Worm (Caenorhabditis elegans) whole organism, L3 larva: ENCODE results near the gene F43C11.11.

Source experiments
- aly-2 ChIP-seq: fragments of 150-350 bp; optimal IDR thresholded peaks from 2 replicates; lab custom pipeline; 2014; ENCODE audit warnings: missing biosample characterization, missing genetic modification characterization
- ama-1 ChIP-seq: fragments of 150-350 bp; optimal IDR thresholded peaks from 2 replicates; lab custom pipeline; 2018
- elt-3 ChIP-seq, 3 experiments: fragments of 150-350 bp in 1 of 3; sonication (generic microtip) in 2 of 3; optimal IDR thresholded peaks; 2 replicates in 2 of 3; 4 replicates in 1 of 3; lab custom pipeline; 2014 to 2017; ENCODE audit warnings: missing biosample characterization in 3 of 3, missing genetic modification characterization in 3 of 3
- fos-1 ChIP-seq: fragments of 150-350 bp; optimal IDR thresholded peaks from 2 replicates; lab custom pipeline; 2014; ENCODE audit warnings: missing biosample characterization, missing genetic modification characterization
- nfya-1 ChIP-seq: sonication (generic microtip); optimal IDR thresholded peaks from 2 replicates; lab custom pipeline; 2017; ENCODE audit warnings: missing genetic modification characterization, mild to moderate bottlenecking, missing compliant biosample characterization, antibody characterized with exemption, moderate library complexity; ENCODE audit not compliant: insufficient read depth
- nhr-11 ChIP-seq: fragments of 150-350 bp; optimal IDR thresholded peaks from 2 replicates; lab custom pipeline; 2014; ENCODE audit warnings: missing biosample characterization, missing genetic modification characterization
- nhr-12 ChIP-seq: fragments of 150-350 bp; optimal IDR thresholded peaks from 2 replicates; lab custom pipeline; 2014; ENCODE audit warnings: missing biosample characterization, missing genetic modification characterization
- nhr-237 ChIP-seq: fragments of 150-350 bp; optimal IDR thresholded peaks from 2 replicates; lab custom pipeline; 2014; ENCODE audit warnings: missing biosample characterization, missing genetic modification characterization
- nhr-76 ChIP-seq: fragments of 150-350 bp; sonication (generic microtip); optimal IDR thresholded peaks from 5 replicates; lab custom pipeline; 2014; ENCODE audit warnings: missing biosample characterization, missing genetic modification characterization
- pqm-1 ChIP-seq: fragments of 150-350 bp; optimal IDR thresholded peaks from 2 replicates; lab custom pipeline; 2017; ENCODE audit warnings: missing biosample characterization, missing genetic modification characterization, inconsistent platforms
- snpc-4 ChIP-seq: fragments of 150-350 bp; optimal IDR thresholded peaks from 2 replicates; lab custom pipeline; 2014; ENCODE audit warnings: missing biosample characterization, missing genetic modification characterization
- unc-62 ChIP-seq: fragments of 150-350 bp; sonication (generic microtip); optimal IDR thresholded peaks from 4 replicates; lab custom pipeline; 2014; ENCODE audit warnings: missing biosample characterization, missing genetic modification reagents, missing genetic modification characterization
- ztf-11 ChIP-seq: fragments of 150-350 bp; optimal IDR thresholded peaks from 2 replicates; lab custom pipeline; 2014; ENCODE audit warnings: missing biosample characterization, missing genetic modification characterization

DNA sequence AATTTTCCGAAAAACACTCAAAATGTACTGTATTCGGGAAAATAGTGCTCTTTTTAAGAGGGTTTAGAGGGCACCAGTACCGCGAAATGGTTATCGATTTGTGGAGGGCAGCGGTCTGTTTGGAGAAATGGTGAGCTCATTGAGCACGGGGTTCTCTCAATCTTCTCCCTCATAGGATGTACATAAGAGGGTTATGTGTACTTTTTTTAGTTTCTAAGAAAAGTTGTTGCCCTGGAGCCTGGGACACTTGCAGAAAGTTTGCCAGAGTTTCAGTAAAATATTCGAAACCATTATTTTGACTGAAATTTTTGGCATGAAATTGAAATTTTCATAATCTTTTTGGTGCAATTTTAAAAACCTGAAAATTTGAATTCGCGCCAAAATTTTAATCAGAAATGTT is 11.0 kb downstream of the F43C11.11 start, which contains the start of gene F43C11.10:
- no peak for TF ChIP-seq nhr-11 (tag; lab: Kevin White, UChicago)
- TF ChIP-seq nhr-12 (tag; lab: Kevin White, UChicago): no peak
- no peak for TF ChIP-seq aly-2 (tag; lab: Kevin White, UChicago)
- no peak for TF ChIP-seq snpc-4 (tag; lab: Kevin White, UChicago)
- no peak for TF ChIP-seq pqm-1
- TF ChIP-seq unc-62 (GFP tag; lab: Kevin White, UChicago): no peak
- no peak for TF ChIP-seq nfya-1
- TF ChIP-seq nhr-76 (tag; lab: Kevin White, UChicago): no peak
- no peak for TF ChIP-seq elt-3 (tag; optimal IDR thresholded peaks at IDR 0.05; lab: Kevin White, UChicago)
- no peak for TF ChIP-seq ama-1 (lab: Kevin White, UChicago)
- no peak for TF ChIP-seq fos-1
- TF ChIP-seq ztf-11 (tag; lab: Kevin White, UChicago): no peak
- no peak for TF ChIP-seq nhr-237
